Worm (Caenorhabditis elegans): Measurements from ENCODE around the gene Y56A3A.2.

DNA sequence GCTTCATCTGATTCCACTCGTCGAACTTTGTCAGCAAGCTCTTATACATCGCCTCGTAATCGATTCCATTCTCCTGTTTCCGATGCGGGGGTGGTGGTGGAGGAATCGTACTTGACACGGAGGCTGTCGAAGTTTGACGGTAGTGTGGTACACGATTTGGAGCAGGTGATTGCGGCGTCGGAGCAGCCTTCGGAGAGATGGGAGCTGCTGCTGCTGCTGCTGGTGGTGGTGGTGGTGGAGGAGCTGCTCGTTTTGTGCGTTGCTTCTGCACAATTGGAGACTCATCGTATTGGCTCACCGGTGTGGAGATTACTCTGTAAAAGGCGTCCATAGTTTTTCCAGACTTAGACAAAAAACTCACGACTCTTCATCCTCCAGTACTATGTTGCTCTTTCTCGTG is 12.2 kb upstream of the Y56A3A.2 start:
- TF ChIP-seq ZK546.5 (tag; optimal IDR thresholded peaks at IDR 0.05), result no peak
- no peak for TF ChIP-seq mdl-1 (tag; optimal IDR thresholded peaks at IDR 0.05)
- no peak for TF ChIP-seq daf-12 (tag; optimal IDR thresholded peaks at IDR 0.05)
- TF ChIP-seq nhr-11 (tag; optimal IDR thresholded peaks at IDR 0.05), result no peak
- TF ChIP-seq lin-15B (tag; optimal IDR thresholded peaks at IDR 0.05), result no peak
- no peak for TF ChIP-seq nhr-76 (tag; optimal IDR thresholded peaks at IDR 0.05)
- TF ChIP-seq fkh-10 (GFP tag; optimal IDR thresholded peaks at IDR 0.05), result no peak
- no peak for TF ChIP-seq elt-2 (tag; optimal IDR thresholded peaks at IDR 0.05)
- no peak for TF ChIP-seq pha-4 (tag; optimal IDR thresholded peaks at IDR 0.05)
- no peak for TF ChIP-seq fos-1 (tag; optimal IDR thresholded peaks at IDR 0.05)
- TF ChIP-seq unc-62 (GFP tag; optimal IDR thresholded peaks at IDR 0.05), result no peak
- no peak for TF ChIP-seq mml-1 (tag; optimal IDR thresholded peaks at IDR 0.05)
- no peak for TF ChIP-seq eor-1 (tag; optimal IDR thresholded peaks at IDR 0.05)
